2 fruit fly cellular contexts compared by ENCODE assay signal in the genomic region with DNA sequence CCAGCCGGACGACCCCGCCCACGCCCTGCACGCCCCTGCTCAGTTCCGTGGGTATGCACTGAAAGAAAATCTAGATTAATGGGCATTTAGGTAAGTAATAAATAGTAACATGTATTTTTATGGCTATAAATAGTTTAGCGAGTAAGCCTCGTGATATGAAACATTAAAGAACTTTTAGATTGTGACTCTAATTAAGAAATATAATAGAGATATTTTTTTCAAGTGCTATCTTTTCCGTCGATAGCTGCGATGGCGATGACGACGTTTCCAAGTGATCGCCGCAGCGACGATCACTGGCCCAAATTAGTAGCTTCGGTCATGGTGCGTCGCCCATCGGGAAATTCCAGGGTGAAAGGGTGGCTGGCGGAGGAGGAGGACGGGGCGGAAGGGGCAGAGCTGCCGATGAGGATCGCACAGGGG.
TF ChIP-seq lines count a peak whose summit lies in the region.

No protein-coding gene starts in this region.

TF ChIP-seq in whole organism, embryonic, 481 proteins besides CTCF, POLR2A, EP300 and RAD21 (continued from another document and continues in another):
- peak; percentile 79 for TF ChIP-seq dimm (GFP tag; IDR thresholded peaks at IDR 0.05; lab: Robert Waterston, UW)
- peak; percentile 50 for TF ChIP-seq NC2α (GFP tag; optimal IDR thresholded peaks at IDR 0.05; lab: Kevin White, UChicago)
- peak; percentile 91 for TF ChIP-seq ap (GFP tag; IDR thresholded peaks at IDR 0.05; lab: Robert Waterston, UW)
- no peak for TF ChIP-seq hkb (optimal IDR thresholded peaks at IDR 0.05; lab: Kevin White, UChicago)
- TF ChIP-seq hkb (GFP tag; IDR thresholded peaks at IDR 0.05; lab: Robert Waterston, UW): peak; percentile 95
- peak; percentile 74 for TF ChIP-seq pnt (GFP tag; optimal IDR thresholded peaks at IDR 0.05; lab: Kevin White, UChicago)
- peak; percentile 21 for TF ChIP-seq CG14965 (GFP tag; optimal IDR thresholded peaks at IDR 0.05; lab: Kevin White, UChicago; ENCODE audit: borderline replicate concordance)
- peak; percentile 75 for TF ChIP-seq CG13123 (GFP tag; optimal IDR thresholded peaks at IDR 0.05; lab: Kevin White, UChicago)
- peak; percentile 91 for TF ChIP-seq Ada2b (GFP tag; IDR thresholded peaks at IDR 0.05; lab: Robert Waterston, UW)
- peak; percentile 91 for TF ChIP-seq tin (GFP tag; optimal IDR thresholded peaks at IDR 0.05; lab: Kevin White, UChicago)
- peak; percentile 70 for TF ChIP-seq CG8089 (GFP tag; optimal IDR thresholded peaks at IDR 0.05; lab: Kevin White, UChicago)
- peak; percentile 64 for TF ChIP-seq Nf-YC (tag; optimal IDR thresholded peaks at IDR 0.05; lab: Kevin White, UChicago)
- TF ChIP-seq CG15601 (tag; optimal IDR thresholded peaks at IDR 0.05; lab: Kevin White, UChicago): peak; percentile 94
- peak; percentile 80 for TF ChIP-seq jing (GFP tag; optimal IDR thresholded peaks at IDR 0.05; lab: Kevin White, UChicago)
- TF ChIP-seq BEAF-32 (GFP tag; optimal IDR thresholded peaks at IDR 0.05; lab: Kevin White, UChicago): no peak
- no peak for TF ChIP-seq Scr (GFP tag; IDR thresholded peaks at IDR 0.05; lab: Robert Waterston, UW; ENCODE audit: partially characterized antibody)
- peak; percentile 61 for TF ChIP-seq NK7.1 (GFP tag; optimal IDR thresholded peaks at IDR 0.05; lab: Kevin White, UChicago)
- peak; percentile 88 for TF ChIP-seq croc (GFP tag; conservative IDR thresholded peaks at IDR 0.05; lab: Robert Waterston, UW)
- no peak for TF ChIP-seq CG17912 (GFP tag; optimal IDR thresholded peaks at IDR 0.05; lab: Kevin White, UChicago)
- peak; percentile 70 for TF ChIP-seq CG31388 (GFP tag; optimal IDR thresholded peaks at IDR 0.05; lab: Kevin White, UChicago)
- TF ChIP-seq sna (GFP tag; IDR thresholded peaks at IDR 0.05; lab: Robert Waterston, UW; ENCODE audit: partially characterized antibody): no peak
- TF ChIP-seq Mes4 (GFP tag; optimal IDR thresholded peaks at IDR 0.05; lab: Kevin White, UChicago): peak; percentile 76
- TF ChIP-seq vnd (GFP tag; IDR thresholded peaks at IDR 0.05; lab: Robert Waterston, UW; ENCODE audit: partially characterized antibody): no peak
- TF ChIP-seq Ptx1 (GFP tag; IDR thresholded peaks at IDR 0.05; lab: Robert Waterston, UW): peak; percentile 92
- peak; percentile 27 for TF ChIP-seq CG7928 (GFP tag; optimal IDR thresholded peaks at IDR 0.05; lab: Kevin White, UChicago)
- TF ChIP-seq CG10979 (tag; optimal IDR thresholded peaks at IDR 0.05; lab: Kevin White, UChicago): peak; percentile 96
- peak; percentile 67 for TF ChIP-seq CG11247 (GFP tag; IDR thresholded peaks at IDR 0.05; lab: Robert Waterston, UW)
- peak; percentile 3 for TF ChIP-seq sug (tag; optimal IDR thresholded peaks at IDR 0.05; lab: Kevin White, UChicago)
- peak; percentile 93 for TF ChIP-seq aop (GFP tag; IDR thresholded peaks at IDR 0.05; lab: Robert Waterston, UW)
- peak; percentile 62 for TF ChIP-seq CkIIα-i1 (GFP tag; IDR thresholded peaks at IDR 0.05; lab: Robert Waterston, UW)
- peak; percentile 88 for TF ChIP-seq Fer1 (GFP tag; optimal IDR thresholded peaks at IDR 0.05; lab: Kevin White, UChicago)
- peak; percentile 54 for TF ChIP-seq her (GFP tag; optimal IDR thresholded peaks at IDR 0.05; lab: Kevin White, UChicago)
- no peak for TF ChIP-seq hb (GFP tag; IDR thresholded peaks at IDR 0.05; lab: Robert Waterston, UW; ENCODE audit: partially characterized antibody)
- TF ChIP-seq ato (GFP tag; IDR thresholded peaks at IDR 0.05; lab: Robert Waterston, UW; ENCODE audit: partially characterized antibody): no peak
- TF ChIP-seq CG7786 (GFP tag; optimal IDR thresholded peaks at IDR 0.05; lab: Kevin White, UChicago): peak; percentile 64
- peak; percentile 71 for TF ChIP-seq CG7271 (tag; optimal IDR thresholded peaks at IDR 0.05; lab: Kevin White, UChicago)
- TF ChIP-seq vvl (GFP tag; IDR thresholded peaks at IDR 0.05; lab: Robert Waterston, UW): peak; percentile 96
- peak; percentile 89 for TF ChIP-seq CG18599 (GFP tag; optimal IDR thresholded peaks at IDR 0.05; lab: Kevin White, UChicago)
- peak; percentile 85 for TF ChIP-seq CG1529 (GFP tag; optimal IDR thresholded peaks at IDR 0.05; lab: Kevin White, UChicago)
- no peak for TF ChIP-seq cg (GFP tag; optimal IDR thresholded peaks at IDR 0.05; lab: Kevin White, UChicago)
- peak; percentile 82 for TF ChIP-seq CG6654 (GFP tag; optimal IDR thresholded peaks at IDR 0.05; lab: Kevin White, UChicago)
- peak; percentile 74 for TF ChIP-seq bab2 (GFP tag; optimal IDR thresholded peaks at IDR 0.05; lab: Kevin White, UChicago)
- no peak for TF ChIP-seq CG2129 (GFP tag; IDR thresholded peaks at IDR 0.05; lab: Robert Waterston, UW; ENCODE audit: partially characterized antibody)
- no peak for TF ChIP-seq CG7963 (GFP tag; IDR thresholded peaks at IDR 0.05; lab: Robert Waterston, UW; ENCODE audit: partially characterized antibody)
- no peak for TF ChIP-seq bigmax (GFP tag; optimal IDR thresholded peaks at IDR 0.05; lab: Kevin White, UChicago)
- peak; percentile 51 for TF ChIP-seq da (GFP tag; optimal IDR thresholded peaks at IDR 0.05; lab: Kevin White, UChicago)
- peak; percentile 39; the same call in 1 of the 2 replicates for TF ChIP-seq bowl (GFP tag; IDR thresholded peaks at IDR 0.05; lab: Robert Waterston, UW)
- peak; percentile 88 for TF ChIP-seq H15 (GFP tag; IDR thresholded peaks at IDR 0.05; lab: Robert Waterston, UW)
- TF ChIP-seq CG6854 (GFP tag; optimal IDR thresholded peaks at IDR 0.05; lab: Kevin White, UChicago): peak; percentile 79
- TF ChIP-seq repo (GFP tag; optimal IDR thresholded peaks at IDR 0.05; lab: Kevin White, UChicago): peak; percentile 75
- no peak for TF ChIP-seq B-H2 (GFP tag; optimal IDR thresholded peaks at IDR 0.05; lab: Kevin White, UChicago)
- TF ChIP-seq ftz-f1 (GFP tag; optimal IDR thresholded peaks at IDR 0.05; lab: Kevin White, UChicago): peak; percentile 10
- TF ChIP-seq CG11456 (GFP tag; IDR thresholded peaks at IDR 0.05; lab: Robert Waterston, UW): peak; percentile 86
- TF ChIP-seq slou (GFP tag; optimal IDR thresholded peaks at IDR 0.05; lab: Kevin White, UChicago): peak; percentile 51
- TF ChIP-seq CG17359 (tag; optimal IDR thresholded peaks at IDR 0.05; lab: Kevin White, UChicago): peak; percentile 96
- peak; percentile 74 for TF ChIP-seq CG15514 (GFP tag; optimal IDR thresholded peaks at IDR 0.05; lab: Kevin White, UChicago)
- peak; percentile 64 to 94 for TF ChIP-seq Hr51 (GFP tag; optimal IDR thresholded peaks at IDR 0.05; lab: Kevin White, UChicago)
- peak; percentile 42 for TF ChIP-seq schlank (tag; optimal IDR thresholded peaks at IDR 0.05; lab: Kevin White, UChicago)
- TF ChIP-seq bcd (GFP tag; optimal IDR thresholded peaks at IDR 0.05; lab: Kevin White, UChicago): peak; percentile 90
- no peak for TF ChIP-seq hth (optimal IDR thresholded peaks at IDR 0.05; lab: Kevin White, UChicago)
- TF ChIP-seq CG33557 (GFP tag; optimal IDR thresholded peaks at IDR 0.05; lab: Kevin White, UChicago): peak; percentile 76
- TF ChIP-seq stwl (tag; optimal IDR thresholded peaks at IDR 0.05; lab: Kevin White, UChicago): no peak

TF ChIP-seq in whole organism, prepupa, 60 proteins besides CTCF, POLR2A, EP300 and RAD21 (continued from another document):
- TF ChIP-seq CG16779 (tag; optimal IDR thresholded peaks at IDR 0.05; lab: Kevin White, UChicago) (peak; percentile 72), Eip75B (GFP tag; optimal IDR thresholded peaks at IDR 0.05; lab: Kevin White, UChicago) (peak; percentile 87), CG31627 (GFP tag; optimal IDR thresholded peaks at IDR 0.05; lab: Kevin White, UChicago) (peak; percentile 67), CG6163 (GFP tag; IDR thresholded peaks at IDR 0.05; lab: Robert Waterston, UW) (peak; percentile 94), achi (GFP tag; optimal IDR thresholded peaks at IDR 0.05; lab: Kevin White, UChicago) (peak; percentile 89), Sox15 (GFP tag; optimal IDR thresholded peaks at IDR 0.05; lab: Kevin White, UChicago) (peak; percentile 74), Sox102F (GFP tag; optimal IDR thresholded peaks at IDR 0.05; lab: Kevin White, UChicago) (peak; percentile 80), eg (GFP tag; IDR thresholded peaks at IDR 0.05; lab: Robert Waterston, UW) (peak; percentile 92), CG6792 (GFP tag; optimal IDR thresholded peaks at IDR 0.05; lab: Kevin White, UChicago) (peak; percentile 86), CG6854 (GFP tag; optimal IDR thresholded peaks at IDR 0.05; lab: Kevin White, UChicago) (peak; percentile 68)
